Fruit fly (Drosophila melanogaster) Kc167 (cell line): ENCODE data around the gene I-2.

Experiments
- Myc ChIP-seq: fragments of >200 bp; optimal IDR thresholded peaks from 2 replicates; lab custom pipeline; 2017; ENCODE audit warnings: missing external identifiers
- h ChIP-seq: fragments of >200 bp; optimal IDR thresholded peaks from 3 replicates; lab custom pipeline; 2018; ENCODE audit warnings: missing external identifiers
- psq ChIP-seq: fragments of >200 bp; optimal IDR thresholded peaks from 2 replicates; lab custom pipeline; 2017; ENCODE audit warnings: missing external identifiers
- ttk ChIP-seq: sonication (Bioruptor generic); optimal IDR thresholded peaks from 2 replicates; lab custom pipeline; 2017; ENCODE audit warnings: missing external identifiers

DNA sequence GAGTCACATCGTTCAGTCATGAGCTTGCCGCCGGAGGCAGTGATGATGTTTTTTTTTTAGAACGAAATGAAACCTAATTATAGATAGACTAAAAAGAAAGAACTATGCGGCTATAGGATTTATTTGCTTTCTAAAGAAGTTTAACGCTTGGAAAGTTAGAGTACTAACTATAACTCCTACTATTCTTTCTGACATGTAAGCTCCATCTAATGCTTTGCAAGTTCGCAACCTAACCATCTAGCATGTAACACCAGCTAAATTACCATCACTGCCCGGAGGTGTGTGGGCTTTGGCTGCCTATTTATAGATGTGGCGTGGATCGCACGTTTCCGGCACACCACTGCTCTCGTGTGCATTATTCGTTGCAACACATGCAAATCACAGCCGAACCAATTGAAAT lies 5.4 kb upstream of the I-2 start:
- TF ChIP-seq h (lab: Kevin White, UChicago) = no peak
- no peak for TF ChIP-seq Myc
- TF ChIP-seq psq = no peak
- TF ChIP-seq ttk (lab: Kevin White, UChicago) = no peak
